Worm (Caenorhabditis elegans): ENCODE results near the gene F59B2.12.

ce11 chrIII:9069712-9070111 is 52.3 kb downstream of the F59B2.12 start:
- no peak for TF ChIP-seq sptf-2 (GFP tag; optimal IDR thresholded peaks at IDR 0.05)
- no peak for TF ChIP-seq ztf-26 (tag; optimal IDR thresholded peaks at IDR 0.05)
- TF ChIP-seq egl-18 (GFP tag; IDR thresholded peaks at IDR 0.05), result no peak
- no peak for TF ChIP-seq him-1 (tag; optimal IDR thresholded peaks at IDR 0.05)
- TF ChIP-seq F49E8.2 (tag; optimal IDR thresholded peaks at IDR 0.05; ENCODE audit: insufficient read depth), result no peak
- no peak for TF ChIP-seq aptf-2 (GFP tag; conservative IDR thresholded peaks at IDR 0.05)
- TF ChIP-seq gei-17 (GFP tag; optimal IDR thresholded peaks at IDR 0.05), result no peak
- no peak for TF ChIP-seq snpc-4 (GFP tag; optimal IDR thresholded peaks at IDR 0.05)
- TF ChIP-seq snpc-4 (tag; optimal IDR thresholded peaks at IDR 0.05), result no peak
- TF ChIP-seq lin-54 (GFP tag; optimal IDR thresholded peaks at IDR 0.05), result no peak
- TF ChIP-seq unc-62 (GFP tag; optimal IDR thresholded peaks at IDR 0.05), result no peak
